Fruit fly (Drosophila melanogaster) whole organism, embryonic: ENCODE data around the gene Flad1.

Experiments used
- ATbp ChIP-seq: fragments of 200-800 bp; sonication (Bioruptor generic); optimal IDR thresholded peaks from 2 replicates; lab custom pipeline; 2017; ENCODE audit warnings: missing biosample characterization, mild to moderate bottlenecking, missing genetic modification characterization, missing genetic modification reagents
- CG11085 ChIP-seq: fragments of 200-800 bp; sonication (Bioruptor generic); IDR thresholded peaks from 2 replicates; pipeline ENCODE4 v1.3.6; 2022; ENCODE audit warnings: missing biosample characterization, missing genetic modification characterization
- CG11093 ChIP-seq: fragments of 200-800 bp; sonication (Bioruptor generic); IDR thresholded peaks from 3 replicates; pipeline ENCODE4 v1.3.6; 2022; ENCODE audit warnings: missing biosample characterization, missing genetic modification characterization
- CG12104 ChIP-seq: fragments of 200-800 bp; sonication (Bioruptor generic); optimal IDR thresholded peaks from 3 replicates; lab custom pipeline; 2016; ENCODE audit warnings: missing biosample characterization, missing genetic modification characterization
- CG12391 ChIP-seq: fragments of 200-800 bp; sonication (Bioruptor generic); optimal IDR thresholded peaks from 3 replicates; lab custom pipeline; 2018; ENCODE audit warnings: missing biosample characterization, mild to moderate bottlenecking, missing genetic modification characterization, moderate library complexity
- CG12659 ChIP-seq: fragments of 200-800 bp; sonication (Bioruptor generic); optimal IDR thresholded peaks from 3 replicates; lab custom pipeline; 2017; ENCODE audit warnings: mild to moderate bottlenecking, missing biosample characterization, missing genetic modification reagents, missing genetic modification characterization
- CG13775 ChIP-seq: fragments of 200-800 bp; sonication (Bioruptor generic); optimal IDR thresholded peaks from 3 replicates; lab custom pipeline; 2017; ENCODE audit warnings: missing biosample characterization, mild to moderate bottlenecking, missing genetic modification characterization
- CG1602 ChIP-seq: fragments of 200-800 bp; sonication (Bioruptor generic); optimal IDR thresholded peaks from 3 replicates; lab custom pipeline; 2016; ENCODE audit warnings: missing biosample characterization, missing genetic modification characterization
- CG16815 ChIP-seq: fragments of 200-800 bp; sonication (Bioruptor generic); optimal IDR thresholded peaks from 3 replicates; lab custom pipeline; 2017; ENCODE audit warnings: missing biosample characterization, mild to moderate bottlenecking, missing genetic modification characterization
- CG17186 ChIP-seq: fragments of 200-800 bp; sonication (Bioruptor generic); optimal IDR thresholded peaks from 3 replicates; lab custom pipeline; 2017; ENCODE audit warnings: missing biosample characterization, missing genetic modification reagents, missing genetic modification characterization
- CG17361 ChIP-seq: fragments of 200-800 bp; sonication (Bioruptor generic); IDR thresholded peaks from 3 replicates; pipeline ENCODE4 v1.3.6; 2022; ENCODE audit warnings: missing biosample characterization, missing genetic modification characterization
- CG1832 ChIP-seq: fragments of 200-800 bp; sonication (Bioruptor generic); optimal IDR thresholded peaks from 2 replicates; lab custom pipeline; 2017; ENCODE audit warnings: missing biosample characterization, mild to moderate bottlenecking, missing genetic modification characterization, inconsistent platforms
- CG2712 ChIP-seq: fragments of 200-800 bp; optimal IDR thresholded peaks from 3 replicates; lab custom pipeline; 2019; ENCODE audit warnings: missing biosample characterization, mild to moderate bottlenecking, missing genetic modification characterization, moderate library complexity
- CG30431 ChIP-seq: fragments of 200-800 bp; sonication (Bioruptor generic); optimal IDR thresholded peaks from 2 replicates; lab custom pipeline; 2017; ENCODE audit warnings: missing biosample characterization, missing genetic modification characterization
- CG3163 ChIP-seq: fragments of 200-800 bp; sonication (Bioruptor generic); optimal IDR thresholded peaks from 3 replicates; lab custom pipeline; 2016; ENCODE audit warnings: missing biosample characterization, missing genetic modification characterization
- CG32772 ChIP-seq: fragments of 200-800 bp; sonication (Bioruptor generic); IDR thresholded peaks from 2 replicates; pipeline ENCODE4 v1.3.6; 2022; ENCODE audit warnings: missing biosample characterization, missing genetic modification characterization
- CG4404 ChIP-seq: fragments of 200-800 bp; sonication (Bioruptor generic); IDR thresholded peaks from 2 replicates; pipeline ENCODE4 v1.3.6; 2022; ENCODE audit warnings: missing biosample characterization, missing genetic modification characterization
- CG6272 ChIP-seq: fragments of 200-800 bp; sonication (Bioruptor generic); IDR thresholded peaks from 2 replicates; pipeline ENCODE4 v1.3.6; 2022; ENCODE audit warnings: missing biosample characterization, missing genetic modification characterization
- CG6683 ChIP-seq: fragments of 200-800 bp; sonication (Bioruptor generic); optimal IDR thresholded peaks from 2 replicates; lab custom pipeline; 2017; ENCODE audit warnings: missing biosample characterization, mild to moderate bottlenecking, missing genetic modification characterization, missing genetic modification reagents
- CG6854 ChIP-seq: fragments of 200-800 bp; sonication (Bioruptor generic); optimal IDR thresholded peaks from 3 replicates; lab custom pipeline; 2017; ENCODE audit warnings: missing biosample characterization, mild to moderate bottlenecking, missing genetic modification characterization
- CG8089 ChIP-seq: fragments of 200-800 bp; sonication (Bioruptor generic); optimal IDR thresholded peaks from 3 replicates; lab custom pipeline; 2016; ENCODE audit warnings: missing biosample characterization, missing genetic modification characterization
- CG9727 ChIP-seq: fragments of 200-800 bp; sonication (Bioruptor generic); optimal IDR thresholded peaks from 3 replicates; lab custom pipeline; 2017; ENCODE audit warnings: missing biosample characterization, mild to moderate bottlenecking, missing genetic modification characterization
- Doc2 ChIP-seq: fragments of 200-800 bp; sonication (Bioruptor generic); IDR thresholded peaks from 2 replicates; pipeline ENCODE4 v1.3.6; 2022; ENCODE audit warnings: missing biosample characterization, missing genetic modification characterization
- Dref ChIP-seq: fragments of 200-800 bp; sonication (Bioruptor generic); IDR thresholded peaks from 2 replicates; pipeline ENCODE4 v1.3.6; 2022; ENCODE audit warnings: missing biosample characterization, missing genetic modification characterization
- ERR ChIP-seq: fragments of 200-800 bp; sonication (Bioruptor generic); optimal IDR thresholded peaks from 2 replicates; lab custom pipeline; 2016; ENCODE audit warnings: missing biosample characterization, missing genetic modification characterization
- Ets65A ChIP-seq: fragments of 200-800 bp; sonication (Bioruptor generic); peaks from one replicate; lab custom pipeline; 2016; ENCODE audit warnings: missing biosample characterization, missing genetic modification characterization
- Gsc ChIP-seq: fragments of 200-800 bp; sonication (Bioruptor generic); IDR thresholded peaks from 2 replicates; pipeline ENCODE4 v1.3.6; 2022; ENCODE audit warnings: missing biosample characterization, missing genetic modification characterization
- Hand ChIP-seq: fragments of 200-800 bp; sonication (Bioruptor generic); optimal IDR thresholded peaks from 2 replicates; lab custom pipeline; 2017; ENCODE audit warnings: mild to moderate bottlenecking, missing biosample characterization, missing genetic modification reagents, missing genetic modification characterization
- HmgZ ChIP-seq: fragments of 200-800 bp; sonication (Bioruptor generic); optimal IDR thresholded peaks from 2 replicates; lab custom pipeline; 2018; ENCODE audit warnings: missing biosample characterization, mild to moderate bottlenecking, missing genetic modification characterization
- Hmr ChIP-seq: fragments of 200-800 bp; sonication (Bioruptor generic); optimal IDR thresholded peaks from 3 replicates; lab custom pipeline; 2017; ENCODE audit warnings: mild to moderate bottlenecking, missing biosample characterization, missing genetic modification reagents, missing genetic modification characterization
- Mrtf ChIP-seq: fragments of 200-800 bp; sonication (Bioruptor generic); IDR thresholded peaks from 3 replicates; pipeline ENCODE4 v1.3.6; 2022; ENCODE audit warnings: missing biosample characterization, missing genetic modification characterization
- NC2α ChIP-seq: fragments of 200-800 bp; sonication (Bioruptor generic); optimal IDR thresholded peaks from 2 replicates; lab custom pipeline; 2016; ENCODE audit warnings: missing biosample characterization, missing genetic modification characterization
- Oli ChIP-seq: fragments of 200-800 bp; sonication (Bioruptor generic); optimal IDR thresholded peaks from 2 replicates; lab custom pipeline; 2018; ENCODE audit warnings: missing biosample characterization, mild to moderate bottlenecking, missing genetic modification characterization, moderate library complexity
- Ravus ChIP-seq: fragments of 200-800 bp; sonication (Bioruptor generic); IDR thresholded peaks from 2 replicates; pipeline ENCODE4 v1.3.6; 2022; ENCODE audit warnings: missing biosample characterization, missing genetic modification characterization
- YL-1 ChIP-seq: fragments of 200-800 bp; sonication (Bioruptor generic); optimal IDR thresholded peaks from 3 replicates; lab custom pipeline; 2017; ENCODE audit warnings: missing biosample characterization, mild to moderate bottlenecking, missing genetic modification characterization
- ara ChIP-seq: fragments of 200-800 bp; sonication (Bioruptor generic); IDR thresholded peaks from 2 replicates; pipeline ENCODE4 v1.3.6; 2022; ENCODE audit warnings: missing biosample characterization, missing genetic modification characterization
- cato ChIP-seq: fragments of 200-800 bp; sonication (Bioruptor generic); optimal IDR thresholded peaks from 2 replicates; lab custom pipeline; 2016; ENCODE audit warnings: missing biosample characterization, missing genetic modification characterization, borderline replicate concordance
- chif ChIP-seq, 2 experiments: fragments of 200-800 bp; sonication (Bioruptor generic); optimal IDR thresholded peaks; 3 replicates each; lab custom pipeline; 2016; ENCODE audit warnings: missing biosample characterization in 2 of 2, missing genetic modification characterization in 2 of 2
- chinmo ChIP-seq: fragments of 200-800 bp; sonication (Bioruptor generic); IDR thresholded peaks from 4 replicates; pipeline ENCODE4 v1.3.6; 2022; ENCODE audit warnings: missing biosample characterization, missing genetic modification characterization; ENCODE audit not compliant: partially characterized antibody
- dan ChIP-seq: fragments of 200-800 bp; sonication (Bioruptor generic); IDR thresholded peaks from 2 replicates; pipeline ENCODE4 v1.3.6; 2022; ENCODE audit warnings: missing biosample characterization, missing genetic modification characterization
- fd3F ChIP-seq: fragments of 200-800 bp; sonication (Bioruptor generic); optimal IDR thresholded peaks from 2 replicates; lab custom pipeline; 2018; ENCODE audit warnings: missing biosample characterization, mild to moderate bottlenecking, missing genetic modification characterization, moderate library complexity
- fd96Cb ChIP-seq: fragments of 200-800 bp; sonication (Bioruptor generic); optimal IDR thresholded peaks from 2 replicates; lab custom pipeline; 2018; ENCODE audit warnings: missing biosample characterization, mild to moderate bottlenecking, missing genetic modification characterization, moderate library complexity
- gce ChIP-seq: fragments of 200-800 bp; sonication (Bioruptor generic); IDR thresholded peaks from 3 replicates; pipeline ENCODE4 v1.3.6; 2022; ENCODE audit warnings: missing biosample characterization, missing genetic modification characterization
- lola ChIP-seq, 3 experiments: fragments of >200 bp in 2 of 3; fragments of 200-800 bp in 1 of 3; sonication (Bioruptor generic) in 1 of 3; optimal IDR thresholded peaks; 2 replicates each; lab custom pipeline; 2017 to 2019; ENCODE audit warnings: missing biosample characterization in 3 of 3, missing genetic modification characterization in 3 of 3, mild to moderate bottlenecking in 1 of 3, moderate library complexity in 1 of 3
- nom ChIP-seq: fragments of 200-800 bp; sonication (Bioruptor generic); optimal IDR thresholded peaks from 2 replicates; lab custom pipeline; 2017; ENCODE audit warnings: missing biosample characterization, missing genetic modification characterization, mild to moderate bottlenecking, moderate library complexity, missing genetic modification reagents
- peb ChIP-seq: fragments of 200-800 bp; sonication (Bioruptor generic); IDR thresholded peaks from 2 replicates; pipeline ENCODE4 v1.3.6; 2022; ENCODE audit warnings: missing biosample characterization, missing genetic modification characterization
- phol ChIP-seq: fragments of 200-800 bp; sonication (Bioruptor generic); optimal IDR thresholded peaks from 3 replicates; lab custom pipeline; 2018; ENCODE audit warnings: missing biosample characterization, mild to moderate bottlenecking, missing genetic modification characterization, moderate library complexity
- run ChIP-seq: fragments of 200-800 bp; sonication (Bioruptor generic); optimal IDR thresholded peaks from 3 replicates; lab custom pipeline; 2018; ENCODE audit warnings: missing biosample characterization, mild to moderate bottlenecking, missing genetic modification characterization
- sob ChIP-seq: fragments of 200-800 bp; sonication (Bioruptor generic); IDR thresholded peaks from 2 replicates; pipeline ENCODE4 v1.3.6; 2022; ENCODE audit warnings: missing biosample characterization, missing genetic modification characterization
- toy ChIP-seq: fragments of 200-800 bp; sonication (Bioruptor generic); IDR thresholded peaks from 2 replicates; pipeline ENCODE4 v1.3.6; 2022; ENCODE audit warnings: missing biosample characterization, missing genetic modification characterization
- yki ChIP-seq: fragments of >200 bp; optimal IDR thresholded peaks from 3 replicates; lab custom pipeline; 2018
- zfh1 ChIP-seq: fragments of 200-800 bp; sonication (Bioruptor generic); IDR thresholded peaks from 3 replicates; pipeline ENCODE4 v1.3.6; 2022; ENCODE audit warnings: missing biosample characterization, missing genetic modification characterization

Gene Flad1

dm6 chrX:12939951-12940350, 36.6 kb upstream of the Flad1 start (continued):
- no peak for TF ChIP-seq CG3163 (GFP tag; lab: Kevin White, UChicago)
- no peak for TF ChIP-seq Ravus (GFP tag; lab: Robert Waterston, UW)
- no peak for TF ChIP-seq HmgZ
- no peak for TF ChIP-seq Doc2 (GFP tag; lab: Robert Waterston, UW)
- TF ChIP-seq dan (GFP tag; lab: Robert Waterston, UW), result no peak
- TF ChIP-seq CG32772 (GFP tag; lab: Robert Waterston, UW), result no peak
- no peak for TF ChIP-seq Dref
- TF ChIP-seq CG6854 (GFP tag; lab: Kevin White, UChicago), result no peak
- no peak; the same call in 1 of the 2 replicates for TF ChIP-seq CG4404 (GFP tag; lab: Robert Waterston, UW)
- TF ChIP-seq fd3F (GFP tag; lab: Kevin White, UChicago), result no peak
- no peak for TF ChIP-seq Oli (tag; lab: Kevin White, UChicago)
- TF ChIP-seq CG12104 (GFP tag; lab: Kevin White, UChicago), result no peak
- TF ChIP-seq CG17186 (GFP tag; lab: Kevin White, UChicago), result no peak
- TF ChIP-seq chif (GFP tag; optimal IDR thresholded peaks at IDR 0.05; lab: Kevin White, UChicago), result peak in 1 of 2 experiments; percentile 30
- TF ChIP-seq Mrtf (GFP tag; lab: Robert Waterston, UW), result no peak
- peak; percentile 45 for TF ChIP-seq CG2712 (tag; lab: Kevin White, UChicago)
- no peak for TF ChIP-seq CG13775 (GFP tag; lab: Kevin White, UChicago)
- TF ChIP-seq run (tag; lab: Kevin White, UChicago), result no peak
- TF ChIP-seq toy (GFP tag; lab: Robert Waterston, UW), result no peak
- TF ChIP-seq cato, result no peak
- TF ChIP-seq nom (GFP tag; lab: Kevin White, UChicago), result no peak
- no peak for TF ChIP-seq gce (GFP tag; lab: Robert Waterston, UW)
- TF ChIP-seq Hand (GFP tag; lab: Kevin White, UChicago), result no peak
- TF ChIP-seq CG12391, result peak; percentile 29
- TF ChIP-seq chinmo (GFP tag; lab: Robert Waterston, UW), result no peak
- no peak for TF ChIP-seq Gsc (GFP tag; lab: Robert Waterston, UW)
- no peak for TF ChIP-seq Ets65A (GFP tag; lab: Kevin White, UChicago)
- TF ChIP-seq CG6272, result no peak
- TF ChIP-seq zfh1 (GFP tag; lab: Robert Waterston, UW), result no peak
- TF ChIP-seq ERR (GFP tag; lab: Kevin White, UChicago), result no peak
- no peak for TF ChIP-seq CG8089 (GFP tag; lab: Kevin White, UChicago)
- TF ChIP-seq NC2α, result no peak
- peak; percentile 51 for TF ChIP-seq ara (GFP tag; lab: Robert Waterston, UW)
- TF ChIP-seq CG12659 (GFP tag; lab: Kevin White, UChicago), result no peak
- 0 out of 3 replicates have a peak, but pooled peaks have one; percentile 20 for TF ChIP-seq CG17361 (GFP tag; lab: Robert Waterston, UW)
- TF ChIP-seq peb (GFP tag; lab: Robert Waterston, UW), result no peak
- TF ChIP-seq CG11093 (GFP tag; lab: Robert Waterston, UW), result no peak
- no peak for TF ChIP-seq CG1832 (GFP tag; lab: Kevin White, UChicago)
- TF ChIP-seq YL-1, result no peak
- no peak for TF ChIP-seq CG16815 (GFP tag; lab: Kevin White, UChicago)
- TF ChIP-seq CG30431 (GFP tag; lab: Kevin White, UChicago), result peak; percentile 4
- TF ChIP-seq phol, result peak; percentile 11
- TF ChIP-seq ATbp (GFP tag; lab: Kevin White, UChicago), result no peak
- TF ChIP-seq lola (GFP tag; optimal IDR thresholded peaks at IDR 0.05; lab: Kevin White, UChicago), result peak in 1 of 3 experiments; percentile 44
- no peak for TF ChIP-seq CG11085 (GFP tag; lab: Robert Waterston, UW)
- no peak for TF ChIP-seq yki (lab: Kevin White, UChicago)
- no peak for TF ChIP-seq fd96Cb (tag; lab: Kevin White, UChicago)
- peak; percentile 52 for TF ChIP-seq CG9727 (GFP tag; lab: Kevin White, UChicago)
- TF ChIP-seq sob, result no peak
- no peak for TF ChIP-seq CG6683
- TF ChIP-seq Hmr, result no peak
- TF ChIP-seq CG1602, result no peak
